Fruit fly (Drosophila melanogaster): Measurements from ENCODE around the gene Zwilch.

Zwilch gene

dm6 chr3R:31220456-31221336 lies 7.5 kb upstream of the Zwilch start, which contains the start of gene CG12054:
Gene CG12054, plus strand, starts transcription at chr3R:31220702.
- no peak for TF ChIP-seq psq (optimal IDR thresholded peaks at IDR 0.05)
- no peak for TF ChIP-seq ttk (optimal IDR thresholded peaks at IDR 0.05)

- TF ChIP-seq Sin3A (optimal IDR thresholded peaks at IDR 0.05), result no peak
Observed at dm6 chr3R:31218997-31219992, 6.1 kb upstream of the Zwilch start, which contains the start of gene ATPsynC. Gene ATPsynC, minus strand, starts transcription at chr3R:31219630.

dm6 chr3R:31218214-31218876 lies 5.2 kb upstream of the Zwilch start:
- TF ChIP-seq h (optimal IDR thresholded peaks at IDR 0.05) (no peak), ttk (optimal IDR thresholded peaks at IDR 0.05) (no peak), psq (optimal IDR thresholded peaks at IDR 0.05) (no peak), insv (optimal IDR thresholded peaks at IDR 0.05) (no peak), Sin3A (optimal IDR thresholded peaks at IDR 0.05) (no peak), Myc (optimal IDR thresholded peaks at IDR 0.05) (no peak)

- TF ChIP-seq psq (optimal IDR thresholded peaks at IDR 0.05), result no peak
- TF ChIP-seq Sin3A (optimal IDR thresholded peaks at IDR 0.05), result no peak
- no peak for TF ChIP-seq Myc (optimal IDR thresholded peaks at IDR 0.05)
- no peak for TF ChIP-seq h (optimal IDR thresholded peaks at IDR 0.05)
- TF ChIP-seq ttk (optimal IDR thresholded peaks at IDR 0.05), result no peak
- no peak for TF ChIP-seq insv (optimal IDR thresholded peaks at IDR 0.05)
Observed at dm6 chr3R:31215830-31216229, 2.7 kb upstream of the Zwilch start, which contains the start of gene CG15561. Gene CG15561, minus strand, starts transcription at chr3R:31215942.

- no peak for TF ChIP-seq h (optimal IDR thresholded peaks at IDR 0.05)
- TF ChIP-seq insv (optimal IDR thresholded peaks at IDR 0.05), result no peak
- no peak for TF ChIP-seq ttk (optimal IDR thresholded peaks at IDR 0.05)
- TF ChIP-seq psq (optimal IDR thresholded peaks at IDR 0.05), result no peak
- TF ChIP-seq Sin3A (optimal IDR thresholded peaks at IDR 0.05), result no peak
- TF ChIP-seq Myc (optimal IDR thresholded peaks at IDR 0.05), result no peak
Observed at dm6 chr3R:31210630-31211029, 2.5 kb downstream of the Zwilch start, which contains the start of gene chp. Gene chp, minus strand, starts transcription at chr3R:31210730.

- TF ChIP-seq insv (optimal IDR thresholded peaks at IDR 0.05) (no peak), Myc (optimal IDR thresholded peaks at IDR 0.05) (no peak), psq (optimal IDR thresholded peaks at IDR 0.05) (no peak), h (optimal IDR thresholded peaks at IDR 0.05) (no peak), Sin3A (optimal IDR thresholded peaks at IDR 0.05) (no peak)
Observed at dm6 chr3R:31197142-31197994, 15.8 kb downstream of the Zwilch start.

dm6 chr3R:31196731-31197130 lies 16.4 kb downstream of the Zwilch start, which contains the start of gene CG1544:
Gene CG1544, plus strand, starts transcription at chr3R:31196916.
- no peak for TF ChIP-seq h (optimal IDR thresholded peaks at IDR 0.05)
- TF ChIP-seq Sin3A (optimal IDR thresholded peaks at IDR 0.05), result no peak
- no peak for TF ChIP-seq Myc (optimal IDR thresholded peaks at IDR 0.05)
- TF ChIP-seq ttk (optimal IDR thresholded peaks at IDR 0.05), result no peak
- TF ChIP-seq psq (optimal IDR thresholded peaks at IDR 0.05), result no peak
- no peak for TF ChIP-seq insv (optimal IDR thresholded peaks at IDR 0.05)

dm6 chr3R:31195695-31196113 lies 17.5 kb downstream of the Zwilch start, which contains the start of gene mesh:
Gene mesh, minus strand, starts transcription at chr3R:31195762.
- no peak for TF ChIP-seq ttk (optimal IDR thresholded peaks at IDR 0.05)
- no peak for TF ChIP-seq psq (optimal IDR thresholded peaks at IDR 0.05)
- no peak for TF ChIP-seq Sin3A (optimal IDR thresholded peaks at IDR 0.05)
- TF ChIP-seq h (optimal IDR thresholded peaks at IDR 0.05), result no peak
- TF ChIP-seq Myc (optimal IDR thresholded peaks at IDR 0.05), result no peak
- no peak for TF ChIP-seq insv (optimal IDR thresholded peaks at IDR 0.05)

- TF ChIP-seq ttk (optimal IDR thresholded peaks at IDR 0.05) (no peak), insv (optimal IDR thresholded peaks at IDR 0.05) (no peak), h (optimal IDR thresholded peaks at IDR 0.05) (no peak), Sin3A (optimal IDR thresholded peaks at IDR 0.05) (no peak), Myc (optimal IDR thresholded peaks at IDR 0.05) (no peak), psq (optimal IDR thresholded peaks at IDR 0.05) (no peak)
Observed at dm6 chr3R:31194627-31195026, 18.5 kb downstream of the Zwilch start.

- TF ChIP-seq psq (optimal IDR thresholded peaks at IDR 0.05) (no peak), ttk (optimal IDR thresholded peaks at IDR 0.05) (no peak), Myc (optimal IDR thresholded peaks at IDR 0.05) (no peak), h (optimal IDR thresholded peaks at IDR 0.05) (no peak), Sin3A (optimal IDR thresholded peaks at IDR 0.05) (no peak), insv (optimal IDR thresholded peaks at IDR 0.05) (no peak)
Observed at dm6 chr3R:31193062-31193461, 20.1 kb downstream of the Zwilch start, which contains the start of gene bnk. Gene bnk, plus strand, starts transcription at chr3R:31193362.
